Worm (Caenorhabditis elegans) whole organism, early embryonic: ENCODE results near the gene cox-15.

Source experiments
- B0310.2 ChIP-seq: sonication (generic microtip); optimal IDR thresholded peaks from 2 replicates; lab custom pipeline; 2016; ENCODE audit warnings: mild to moderate bottlenecking, missing genetic modification characterization, missing compliant biosample characterization
- F13C5.2 ChIP-seq: sonication (generic microtip); optimal IDR thresholded peaks from 2 replicates; lab custom pipeline; 2017; ENCODE audit warnings: mild to moderate bottlenecking, missing genetic modification characterization, inconsistent platforms, missing compliant biosample characterization
- ama-1 ChIP-seq: fragments of 150-350 bp; optimal IDR thresholded peaks from 2 replicates; lab custom pipeline; 2014
- ceh-36 ChIP-seq: sonication (generic microtip); optimal IDR thresholded peaks from 2 replicates; lab custom pipeline; 2016; ENCODE audit warnings: missing genetic modification characterization, inconsistent platforms, missing compliant biosample characterization
- flt-1 ChIP-seq: fragments of 200-800 bp; sonication (Bioruptor generic); IDR thresholded peaks from 2 replicates; pipeline ENCODE4 v1.3.6; 2022; ENCODE audit warnings: missing genetic modification characterization, missing compliant biosample characterization
- hmbx-1 ChIP-seq: sonication (generic microtip); optimal IDR thresholded peaks from 2 replicates; lab custom pipeline; 2016; ENCODE audit warnings: mild to moderate bottlenecking, missing genetic modification characterization, missing compliant biosample characterization
- hmg-4 ChIP-seq: fragments of 200-800 bp; sonication (Bioruptor generic); optimal IDR thresholded peaks from 2 replicates; lab custom pipeline; 2018; ENCODE audit warnings: mild to moderate bottlenecking, missing genetic modification characterization, missing compliant biosample characterization
- hnd-1 ChIP-seq: sonication (generic microtip); optimal IDR thresholded peaks from 2 replicates; lab custom pipeline; 2016; ENCODE audit warnings: missing genetic modification characterization, missing compliant biosample characterization
- tbx-11 ChIP-seq: fragments of 200-800 bp; sonication (Bioruptor generic); IDR thresholded peaks from 2 replicates; pipeline ENCODE4 v1.3.6; 2022; ENCODE audit warnings: missing genetic modification characterization, missing compliant biosample characterization
- tbx-37 ChIP-seq: fragments of 200-800 bp; sonication (Bioruptor generic); conservative IDR thresholded peaks from 2 replicates; pipeline ENCODE4 v1.3.6; 2022; ENCODE audit warnings: missing genetic modification reagents, missing genetic modification characterization, missing compliant biosample characterization

DNA sequence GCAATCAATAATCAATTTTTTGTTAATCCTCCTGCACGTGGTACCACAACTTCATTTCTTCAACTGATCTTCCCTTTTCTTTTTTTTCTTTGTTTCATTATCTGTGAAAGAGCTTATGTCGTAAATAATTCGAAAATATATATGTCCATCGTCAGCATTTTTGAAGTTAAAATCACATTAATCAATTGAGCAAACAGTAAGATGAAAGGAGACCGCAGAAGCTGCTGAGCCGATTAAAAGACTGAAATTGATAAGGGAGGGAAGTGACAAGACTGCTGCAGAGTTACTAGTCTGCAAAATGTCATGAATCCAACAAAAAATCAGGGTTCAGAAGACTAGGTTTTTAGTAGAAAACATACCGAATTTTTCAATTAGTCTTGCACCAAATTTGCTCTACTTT, 49.1 kb upstream of the cox-15 start:
- TF ChIP-seq flt-1 (GFP tag; lab: Robert Waterston, UW) (no peak), B0310.2 (no peak), ama-1 (no peak), ceh-36 (tag; lab: Kevin White, UChicago) (no peak), hmg-4 (GFP tag; lab: Kevin White, UChicago) (no peak), tbx-37 (GFP tag; lab: Robert Waterston, UW) (no peak), hmbx-1 (tag; lab: Kevin White, UChicago) (no peak), hnd-1 (tag; lab: Kevin White, UChicago) (no peak), F13C5.2 (tag; lab: Kevin White, UChicago) (no peak), tbx-11 (GFP tag; lab: Robert Waterston, UW) (no peak)
